Fruit fly (Drosophila melanogaster): Measurements from ENCODE around the gene Ncc69.

Ncc69 gene

DNA sequence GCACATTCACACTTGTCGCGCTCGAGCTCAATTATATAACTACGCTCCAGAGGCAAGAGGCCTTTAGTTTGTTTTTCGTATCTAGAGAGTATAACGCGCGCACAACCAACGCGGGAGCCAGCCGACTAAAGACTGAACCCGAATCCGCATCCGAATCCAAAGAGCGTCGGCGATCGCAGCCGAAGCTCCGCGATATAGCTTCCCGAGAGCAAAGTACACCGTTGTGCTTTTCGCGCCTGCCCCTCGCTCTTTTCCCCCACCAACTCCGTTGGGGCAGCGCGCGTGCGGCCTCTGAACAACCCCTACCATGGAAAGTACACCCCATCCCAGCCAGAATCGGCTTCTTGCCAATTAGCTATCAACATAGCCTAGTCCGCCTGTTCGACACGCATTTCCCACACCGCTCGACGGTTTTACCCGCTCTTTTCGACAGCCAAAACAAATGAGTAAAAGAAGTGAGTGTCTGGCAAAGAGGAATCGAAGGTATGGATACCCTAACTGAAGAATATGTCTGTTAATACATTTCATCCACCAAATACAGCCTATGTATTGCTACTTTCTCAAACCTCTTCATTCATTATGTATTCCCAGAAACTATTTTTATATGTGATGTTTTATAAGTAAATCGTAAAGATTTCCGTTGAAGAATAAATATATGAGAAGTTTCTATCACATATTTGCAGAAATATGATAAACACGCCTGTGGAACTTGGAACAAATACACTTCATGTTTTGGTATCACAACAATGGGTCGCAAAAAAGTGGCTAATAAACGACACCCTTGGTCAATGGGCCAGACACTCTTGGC lies 17.5 kb upstream of the Ncc69 start (continued):
- no peak for TF ChIP-seq MESR4 (GFP tag; optimal IDR thresholded peaks at IDR 0.05)
- peak; percentile 45; the same call in 1 of the 2 replicates for TF ChIP-seq Atf6 (GFP tag; IDR thresholded peaks at IDR 0.05)
- TF ChIP-seq gcm2 (GFP tag; optimal IDR thresholded peaks at IDR 0.05) = no peak
- TF ChIP-seq Aef1 (GFP tag; IDR thresholded peaks at IDR 0.05) = no peak; the same call in 2 of the 3 replicates
- no peak for TF ChIP-seq chn (GFP tag; optimal IDR thresholded peaks at IDR 0.05)
- no peak for TF ChIP-seq CG10979 (tag; optimal IDR thresholded peaks at IDR 0.05)
- TF ChIP-seq Opbp (GFP tag; IDR thresholded peaks at IDR 0.05; ENCODE audit: partially characterized antibody) = peak; percentile 32; the same call in 1 of the 3 replicates
- no peak for TF ChIP-seq CG18262 (tag; optimal IDR thresholded peaks at IDR 0.05)
- no peak for TF ChIP-seq Ravus (GFP tag; IDR thresholded peaks at IDR 0.05)
- TF ChIP-seq CG2889 (GFP tag; IDR thresholded peaks at IDR 0.05) = no peak
- TF ChIP-seq pros (GFP tag; optimal IDR thresholded peaks at IDR 0.05) = peak; percentile 68
- no peak for TF ChIP-seq Atf-2 (GFP tag; optimal IDR thresholded peaks at IDR 0.05)
- TF ChIP-seq CG11093 (GFP tag; IDR thresholded peaks at IDR 0.05) = no peak
- peak; percentile 31; the same call in 1 of the 3 replicates for TF ChIP-seq ken (GFP tag; IDR thresholded peaks at IDR 0.05)
- no peak for TF ChIP-seq CG10565 (GFP tag; optimal IDR thresholded peaks at IDR 0.05)
- TF ChIP-seq Poxn (GFP tag; IDR thresholded peaks at IDR 0.05) = no peak
- TF ChIP-seq Ada2b (GFP tag; IDR thresholded peaks at IDR 0.05) = no peak
- TF ChIP-seq CG3838 (GFP tag; optimal IDR thresholded peaks at IDR 0.05) = no peak
- TF ChIP-seq pita (GFP tag; optimal IDR thresholded peaks at IDR 0.05) = no peak
- TF ChIP-seq Vsx1 (GFP tag; optimal IDR thresholded peaks at IDR 0.05) = peak; percentile 70
- peak; percentile 66; the same call in 1 of the 2 replicates for TF ChIP-seq bbx (GFP tag; IDR thresholded peaks at IDR 0.05; ENCODE audit: partially characterized antibody)
- TF ChIP-seq CG6813 (GFP tag; optimal IDR thresholded peaks at IDR 0.05) = peak; percentile 15
- TF ChIP-seq dan (GFP tag; IDR thresholded peaks at IDR 0.05) = no peak
- TF ChIP-seq jigr1 (GFP tag; IDR thresholded peaks at IDR 0.05) = no peak
- TF ChIP-seq kay (GFP tag; optimal IDR thresholded peaks at IDR 0.05) = peak; percentile 32
- TF ChIP-seq CG2116 (GFP tag; optimal IDR thresholded peaks at IDR 0.05) = no peak
- TF ChIP-seq BtbVII (GFP tag; optimal IDR thresholded peaks at IDR 0.05) = peak; percentile 71
- TF ChIP-seq row (GFP tag; IDR thresholded peaks at IDR 0.05) = peak; percentile 64
- TF ChIP-seq CG1647 (GFP tag; optimal IDR thresholded peaks at IDR 0.05) = no peak
- TF ChIP-seq zfh1 (GFP tag; IDR thresholded peaks at IDR 0.05) = 0 out of 3 replicates have a peak, but pooled peaks have one; percentile 28
- no peak for TF ChIP-seq fd102C (GFP tag; optimal IDR thresholded peaks at IDR 0.05)
- no peak for TF ChIP-seq gt (GFP tag; IDR thresholded peaks at IDR 0.05)
- peak; percentile 80 for TF ChIP-seq Adf1 (GFP tag; IDR thresholded peaks at IDR 0.05)
- TF ChIP-seq CkIIα-i1 (GFP tag; IDR thresholded peaks at IDR 0.05) = no peak
- TF ChIP-seq sens-2 (GFP tag; IDR thresholded peaks at IDR 0.05) = peak; percentile 41
- peak; percentile 29 for TF ChIP-seq Dek (tag; optimal IDR thresholded peaks at IDR 0.05)
- TF ChIP-seq HmgZ (tag; optimal IDR thresholded peaks at IDR 0.05) = peak; percentile 64
- no peak for TF ChIP-seq Sin3A (optimal IDR thresholded peaks at IDR 0.05)
- TF ChIP-seq ham (GFP tag; IDR thresholded peaks at IDR 0.05) = no peak
- TF ChIP-seq Gug (GFP tag; IDR thresholded peaks at IDR 0.05) = no peak
- no peak for TF ChIP-seq D19A (tag; optimal IDR thresholded peaks at IDR 0.05)
- no peak for TF ChIP-seq CG15011 (GFP tag; optimal IDR thresholded peaks at IDR 0.05)
- no peak for TF ChIP-seq klu (GFP tag; IDR thresholded peaks at IDR 0.05)
- no peak for TF ChIP-seq CG17568 (GFP tag; optimal IDR thresholded peaks at IDR 0.05)
- TF ChIP-seq CG10366 (GFP tag; IDR thresholded peaks at IDR 0.05) = peak; percentile 47; the same call in 1 of the 2 replicates
- TF ChIP-seq Hand (GFP tag; optimal IDR thresholded peaks at IDR 0.05) = no peak
- 0 out of 2 replicates have a peak, but pooled peaks have one; percentile 7 for TF ChIP-seq CG43689 (GFP tag; IDR thresholded peaks at IDR 0.05)
- no peak for TF ChIP-seq nerfin-1 (tag; optimal IDR thresholded peaks at IDR 0.05)
- no peak for TF ChIP-seq CG3065 (GFP tag; optimal IDR thresholded peaks at IDR 0.05)
- no peak for TF ChIP-seq Dfd (GFP tag; optimal IDR thresholded peaks at IDR 0.05)

Measured in whole organism, embryonic.